Fruit fly (Drosophila melanogaster) ovary, adult (tissue): ENCODE results near the gene CG1677.

Experiments used
- CG17801 ChIP-seq: fragments of 200-800 bp; optimal IDR thresholded peaks from 2 replicates; lab custom pipeline; 2019; ENCODE audit warnings: missing biosample characterization, mild to moderate bottlenecking, missing genetic modification characterization, moderate library complexity; ENCODE audit not compliant: partially characterized antibody

Gene CG1677

DNA sequence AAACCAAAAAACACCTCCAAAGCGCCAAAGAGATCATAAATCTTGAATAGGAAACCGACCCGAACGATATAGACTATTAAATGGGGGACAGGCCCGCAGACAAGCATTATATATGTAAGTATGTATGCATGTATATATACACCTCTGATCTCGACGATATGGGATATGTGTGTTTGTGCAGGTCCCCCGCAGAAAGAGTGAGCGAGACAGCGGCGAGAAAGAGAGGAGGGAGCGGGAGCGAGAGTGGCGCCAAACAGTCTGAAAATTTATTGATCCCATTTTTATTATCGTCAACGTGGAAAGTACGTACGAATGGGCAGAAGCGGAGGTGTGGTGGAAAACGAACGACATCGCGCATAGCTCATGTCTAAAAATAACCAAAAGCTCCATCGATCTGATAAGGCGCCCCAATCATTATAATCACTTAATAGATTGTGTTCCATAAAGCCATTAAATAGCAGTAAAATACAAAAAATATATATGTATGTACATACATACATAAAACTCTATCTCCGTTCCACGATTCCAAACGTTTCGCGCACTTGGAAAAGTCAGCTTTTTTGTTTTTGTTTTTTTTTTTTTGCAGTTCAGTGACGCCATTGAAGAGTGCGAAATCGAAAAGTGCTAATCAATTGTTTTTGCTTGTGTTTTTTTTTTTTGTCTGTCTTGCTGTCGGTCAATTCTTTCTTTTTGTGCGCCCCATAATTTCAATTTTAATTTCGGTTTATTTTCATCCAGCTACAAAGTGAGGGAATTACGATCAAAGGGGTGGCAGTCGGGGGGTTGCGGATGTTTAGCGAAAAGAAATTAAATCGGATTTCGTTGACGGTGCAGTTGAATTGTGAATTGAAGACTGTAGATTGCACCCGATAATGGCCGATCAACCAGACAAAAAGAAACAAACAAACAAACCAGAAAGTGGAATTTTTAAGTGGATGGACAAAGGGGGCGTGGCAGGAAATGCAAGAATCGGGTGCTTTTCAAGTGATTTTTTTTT, 88.1 kb downstream of the CG1677 start:
- peak; percentile 83 for TF ChIP-seq CG17801

DNA sequence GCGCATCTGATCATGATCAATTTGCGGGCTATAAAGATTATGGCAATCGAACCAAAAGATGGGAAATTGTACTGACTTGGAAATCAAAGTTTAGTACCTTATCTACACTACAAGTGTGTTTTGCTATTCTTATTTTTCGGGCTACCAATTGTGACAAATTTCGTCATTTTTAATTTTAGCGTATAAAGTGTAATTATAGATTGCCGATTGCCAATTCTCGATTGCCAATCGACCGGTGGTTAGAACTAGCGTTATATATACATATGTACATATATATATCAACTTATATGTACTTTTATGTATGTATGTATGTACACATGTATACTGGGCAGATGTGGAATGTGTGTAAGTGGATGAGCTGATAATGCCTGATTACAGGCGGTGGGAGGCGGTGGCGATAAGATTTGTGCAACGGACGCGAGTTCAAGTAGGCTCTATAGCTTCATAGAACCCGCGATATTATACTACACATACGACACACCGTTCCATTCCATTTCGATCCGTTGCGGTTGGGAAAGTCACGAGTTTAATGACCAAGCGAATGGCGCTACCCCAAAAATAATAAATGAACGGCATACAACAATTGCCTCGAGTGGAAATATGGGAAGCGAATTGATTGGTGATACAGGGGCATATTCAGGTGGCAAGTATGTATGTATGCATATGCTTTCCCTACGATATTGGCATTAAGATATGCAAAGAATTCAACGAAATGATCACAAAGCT, 89.5 kb downstream of the CG1677 start:
- no peak for TF ChIP-seq CG17801

DNA sequence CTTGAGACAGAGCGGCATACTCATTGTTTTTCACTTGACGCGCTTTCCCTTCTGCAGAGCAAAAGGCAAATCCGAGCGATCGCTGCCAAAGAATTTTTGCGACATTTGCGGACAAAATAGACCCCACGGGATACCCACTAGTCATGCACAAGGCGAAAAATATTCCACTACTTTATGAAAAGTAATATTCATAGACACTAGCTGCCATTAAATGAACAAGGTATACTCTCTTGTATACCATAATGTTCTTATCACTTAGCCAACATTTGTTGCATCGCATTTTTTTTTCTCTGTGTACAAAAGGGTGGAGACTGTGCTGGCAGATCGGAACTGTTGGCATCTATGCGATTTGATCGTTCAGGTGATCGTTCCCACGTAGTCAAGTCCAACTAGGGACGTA, 93.2 kb downstream of the CG1677 start:
- TF ChIP-seq CG17801 = no peak

DNA sequence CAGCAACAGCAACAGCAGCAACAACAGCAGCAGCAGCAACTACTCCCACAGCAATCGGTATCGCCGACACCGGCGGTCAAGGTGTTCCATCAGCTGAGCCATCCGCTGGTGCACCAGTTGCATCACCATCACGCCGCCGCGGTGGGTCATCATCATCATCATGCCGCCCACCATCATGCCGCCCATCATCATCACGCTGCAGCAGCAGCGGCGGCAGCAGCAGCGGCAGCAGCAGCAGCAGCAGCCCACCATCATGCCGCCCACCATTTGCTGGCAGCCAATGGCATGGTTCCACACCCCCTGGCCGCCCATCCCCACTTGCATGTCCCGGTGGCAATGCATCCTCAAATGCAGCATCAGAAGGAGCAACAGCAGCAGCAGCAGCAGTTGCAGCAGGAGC, 96.8 kb downstream of the CG1677 start:
- TF ChIP-seq CG17801 = no peak

DNA sequence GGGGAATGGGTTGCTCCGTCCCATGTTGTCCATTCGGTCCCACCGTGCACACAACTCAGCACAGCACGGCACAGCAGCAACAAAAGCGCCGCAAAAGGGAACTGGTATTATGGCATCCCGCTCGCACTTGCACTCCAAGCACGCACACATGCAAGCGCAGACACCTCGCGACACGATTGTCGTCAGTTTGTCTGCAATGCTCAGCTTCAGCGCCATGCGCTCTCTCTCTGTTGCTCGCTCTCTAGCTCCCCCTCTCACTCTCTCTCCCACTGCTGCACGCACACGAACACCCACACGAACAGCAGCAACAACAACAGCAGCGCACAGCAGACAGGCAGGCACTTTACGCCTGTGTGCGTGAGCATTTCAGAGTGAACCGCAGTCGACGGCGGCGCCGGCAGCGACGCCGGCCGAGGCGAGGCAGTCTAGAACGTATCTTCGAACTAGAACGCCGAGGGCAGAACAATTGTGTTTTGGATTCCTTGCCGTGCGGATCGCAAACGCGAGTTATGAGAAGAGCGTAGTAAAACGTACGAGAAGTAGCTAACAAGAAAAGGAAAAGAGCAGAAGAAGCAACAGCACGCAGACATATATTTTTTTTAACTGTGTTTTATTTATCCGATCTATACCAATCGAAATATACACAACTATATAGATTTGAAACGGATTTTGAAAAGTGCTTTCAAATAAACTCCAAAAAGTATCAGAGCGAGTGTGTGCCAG, 98.0 kb downstream of the CG1677 start, which contains the start of gene brk:
Gene brk (plus strand): TSS at position 462 of the 723 bp plus-strand sequence.
- TF ChIP-seq CG17801 = peak; percentile 7

DNA sequence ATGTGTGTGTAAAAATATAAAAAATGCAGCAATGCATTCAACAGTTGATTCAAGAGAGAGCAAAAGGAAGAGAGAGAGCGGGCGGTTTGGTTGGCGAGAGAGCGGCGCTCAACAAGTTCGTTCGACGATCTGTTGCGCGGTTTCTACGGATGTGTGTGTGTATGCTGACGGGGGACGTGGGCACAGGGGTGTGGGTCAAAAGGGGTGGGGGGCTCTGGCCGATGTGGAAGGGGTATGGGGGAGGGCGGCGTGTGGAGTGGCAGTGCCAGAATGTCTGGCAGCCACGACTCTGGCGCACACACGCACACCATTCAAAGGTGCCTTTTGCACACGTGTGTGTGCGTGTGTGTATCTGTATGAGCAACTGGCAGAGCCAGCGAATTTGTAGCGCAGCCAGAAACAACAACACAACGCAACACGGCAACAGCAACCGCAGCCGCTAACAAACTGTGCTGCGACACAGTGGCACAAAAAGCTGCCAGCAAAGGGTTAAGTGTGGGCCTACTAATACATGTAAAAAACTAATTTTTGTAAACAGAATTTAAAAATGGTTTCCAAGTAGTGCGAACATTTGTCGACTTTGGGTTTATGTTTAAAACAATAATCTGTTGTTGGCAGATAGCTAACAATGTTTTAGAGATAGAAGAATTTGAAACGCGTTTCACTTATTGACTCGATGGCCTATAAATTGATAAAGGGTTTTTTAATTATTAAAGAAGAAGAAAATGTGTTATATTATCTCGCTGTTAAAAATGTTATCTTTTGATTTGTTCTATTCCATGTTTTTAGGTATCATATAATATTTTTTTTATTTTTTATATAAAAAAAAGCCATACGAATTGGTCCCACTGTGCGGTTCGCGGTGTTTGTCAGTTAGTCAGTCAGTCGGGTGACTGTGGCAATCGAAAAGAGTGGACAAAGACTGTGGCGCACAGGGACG, 98.8 kb downstream of the CG1677 start:
- no peak for TF ChIP-seq CG17801

DNA sequence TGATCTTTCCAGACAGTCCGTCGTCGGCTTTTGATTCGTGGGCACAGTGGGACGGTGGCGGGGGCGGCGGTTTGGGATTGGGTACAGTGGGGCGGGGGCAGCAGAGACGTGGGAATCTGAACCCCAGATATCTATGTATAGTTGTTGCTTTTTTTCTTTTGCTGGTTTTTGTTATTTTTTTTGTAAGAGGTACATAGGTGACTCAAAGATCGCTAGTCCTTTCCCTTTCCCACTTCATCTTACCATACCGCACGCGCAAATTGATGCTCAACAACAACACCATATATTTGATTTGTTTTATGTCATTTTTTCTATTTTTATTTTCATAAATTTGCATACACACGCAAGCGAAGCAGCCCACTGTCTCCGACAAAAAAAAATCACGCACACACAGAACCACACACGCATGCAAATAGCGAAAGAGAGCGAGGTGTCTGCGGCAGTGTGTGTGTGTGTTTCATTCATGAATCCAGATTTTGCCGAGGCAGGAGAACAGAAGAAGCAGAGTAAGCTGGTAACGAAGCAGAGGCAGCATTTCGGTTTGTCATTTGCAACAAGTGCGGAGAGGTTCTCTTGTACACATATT, 99.8 kb downstream of the CG1677 start:
- no peak for TF ChIP-seq CG17801

DNA sequence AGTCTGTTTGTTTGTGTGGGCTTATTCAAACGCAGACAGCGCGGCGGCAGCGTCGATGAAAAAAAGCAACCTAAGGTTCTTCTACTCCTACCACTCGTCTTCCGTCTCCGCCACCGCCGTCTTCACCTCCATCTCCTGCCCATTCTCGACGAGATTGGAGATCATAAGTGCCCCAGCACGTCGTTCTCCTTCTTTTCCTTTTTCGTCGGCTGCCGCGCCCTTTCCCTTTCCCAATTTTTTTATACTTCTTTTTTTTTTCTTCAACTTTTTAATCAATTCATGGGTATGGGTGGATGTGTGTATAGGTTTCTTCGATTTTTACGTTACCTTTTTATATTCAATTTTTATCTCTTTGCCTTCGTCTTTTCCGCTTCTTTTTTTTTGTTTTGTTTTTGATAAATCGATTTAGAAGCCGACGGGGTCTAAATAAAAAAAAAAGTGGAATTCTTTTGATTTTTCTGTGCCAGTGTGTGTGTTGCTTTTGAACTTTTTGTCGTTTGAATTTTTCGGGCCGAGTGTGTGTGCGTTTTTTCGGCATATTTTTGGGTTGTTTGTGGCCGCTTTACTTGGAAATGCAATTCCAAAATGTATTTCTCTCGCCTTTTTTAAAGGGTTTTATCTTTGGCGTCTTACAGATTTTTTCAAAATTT, 100.7 kb downstream of the CG1677 start:
- no peak for TF ChIP-seq CG17801

DNA sequence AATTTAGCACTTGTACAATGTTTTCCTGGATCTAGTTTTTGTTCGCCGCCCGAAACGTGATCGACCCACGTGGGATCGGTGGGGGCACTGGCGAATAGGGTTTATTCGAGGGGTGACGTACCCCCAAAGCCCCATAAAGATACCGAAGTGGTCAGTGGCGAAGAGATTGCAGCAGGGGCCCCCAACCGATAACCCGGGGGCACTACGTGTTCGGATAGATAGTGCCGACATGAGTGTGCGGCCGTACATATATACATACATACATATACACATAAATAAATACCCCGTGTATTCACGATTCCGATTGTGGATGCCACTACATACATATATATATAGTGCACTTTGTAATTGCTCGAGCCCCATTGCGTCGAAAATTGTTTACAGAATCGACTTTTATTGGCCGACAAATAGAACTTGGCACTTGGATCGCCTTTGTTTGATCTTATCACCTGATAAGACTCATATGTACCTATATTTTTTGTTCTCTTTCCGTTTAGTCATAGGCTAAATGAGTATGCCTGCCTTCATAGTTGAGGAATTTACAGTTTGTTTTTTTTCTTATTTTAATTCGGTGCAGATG, 101.7 kb downstream of the CG1677 start:
- TF ChIP-seq CG17801 = no peak

DNA sequence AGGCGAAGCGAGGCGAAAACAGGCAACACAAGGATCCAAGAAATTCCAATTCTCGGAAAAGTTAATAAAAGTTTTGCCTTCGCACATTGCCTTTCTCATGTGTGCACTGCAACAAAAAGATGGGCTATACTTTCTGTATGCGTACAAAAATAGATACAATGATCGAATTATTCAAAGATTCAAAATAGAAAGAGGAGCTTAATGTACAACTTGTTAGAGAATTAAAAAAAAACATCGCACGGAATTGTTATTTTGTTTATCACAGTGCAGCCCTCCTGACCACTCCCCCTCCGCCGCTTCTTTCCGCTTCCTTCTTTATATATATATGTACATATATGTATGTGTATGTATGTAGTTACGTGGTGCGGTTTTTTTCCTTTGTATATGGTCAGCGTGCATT, 103.3 kb downstream of the CG1677 start:
- TF ChIP-seq CG17801 = no peak

DNA sequence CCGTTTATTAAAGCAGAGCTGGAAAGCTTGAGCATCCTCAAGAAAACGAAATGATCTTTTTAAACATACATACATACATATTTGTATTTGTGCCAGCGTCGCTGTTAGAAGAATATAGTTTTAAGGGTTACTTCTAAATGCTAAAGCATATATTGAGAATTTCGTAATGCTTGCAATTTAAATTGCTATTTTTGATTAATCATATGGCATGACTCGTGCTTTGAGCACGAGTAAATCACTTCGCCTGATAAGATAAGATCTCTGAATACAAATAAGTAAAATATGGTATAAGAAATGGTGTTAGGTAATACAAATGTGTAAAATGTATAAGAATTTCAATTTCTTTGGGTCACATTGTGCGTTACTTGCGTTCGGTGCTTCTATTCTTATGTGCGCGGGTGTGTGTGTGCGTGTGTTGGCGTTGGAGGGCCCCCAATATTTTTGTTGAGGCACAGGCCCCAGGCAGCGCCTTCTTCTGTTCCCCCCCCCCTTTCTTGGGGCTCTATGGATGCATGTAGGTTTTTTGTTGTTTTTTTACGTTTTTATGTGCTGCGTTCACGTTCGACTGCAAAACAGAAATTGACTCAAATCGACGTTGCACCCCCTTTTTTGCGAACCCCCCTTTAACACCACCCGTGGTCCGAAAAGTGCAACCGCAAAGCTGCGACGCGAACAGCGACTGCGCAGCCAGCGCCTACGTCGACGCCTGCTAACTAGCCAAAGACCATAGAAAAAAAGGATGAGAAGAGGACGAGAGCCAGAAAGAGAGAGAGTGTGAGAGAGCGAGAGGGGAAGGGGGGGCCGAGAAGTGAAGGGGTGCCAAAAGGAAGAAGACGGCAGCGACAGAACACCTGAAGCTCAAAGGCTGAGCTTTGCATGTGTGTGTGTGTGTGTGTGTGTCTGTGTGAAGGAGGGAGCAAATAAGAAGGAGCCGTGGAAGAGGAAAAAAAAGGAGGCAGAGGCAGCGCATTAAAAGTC, 104.0 kb downstream of the CG1677 start:
- TF ChIP-seq CG17801 = no peak

DNA sequence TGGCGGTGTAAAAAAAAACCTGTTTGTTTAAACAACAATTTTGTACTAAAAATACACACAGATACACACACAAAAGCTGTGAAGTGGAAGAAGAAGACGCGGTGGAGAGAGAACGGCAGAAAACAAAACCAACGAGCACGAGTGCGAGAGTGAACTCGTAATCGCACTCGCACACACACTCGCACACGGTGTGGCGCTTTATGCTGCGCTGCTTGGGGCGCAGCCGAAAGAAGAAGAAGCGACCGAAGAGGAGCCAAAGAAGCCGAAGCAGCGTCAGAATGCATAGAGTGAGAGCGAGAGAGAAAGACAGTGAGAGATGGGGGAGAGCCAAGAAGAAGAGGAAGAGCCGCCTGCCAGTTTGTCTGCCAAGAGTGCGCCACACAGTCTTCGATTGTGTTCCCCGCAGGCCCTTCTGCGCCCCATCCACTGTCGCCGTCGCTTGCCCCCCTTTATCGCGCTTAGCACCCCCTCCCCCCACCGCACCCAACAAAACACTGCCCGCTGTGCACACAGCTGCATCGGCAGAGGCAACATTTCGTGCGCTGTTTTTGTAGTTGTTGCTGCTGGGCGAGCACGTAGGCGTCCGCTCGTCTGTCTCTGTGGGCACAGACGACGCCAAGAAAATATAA, 104.8 kb downstream of the CG1677 start:
- no peak for TF ChIP-seq CG17801

DNA sequence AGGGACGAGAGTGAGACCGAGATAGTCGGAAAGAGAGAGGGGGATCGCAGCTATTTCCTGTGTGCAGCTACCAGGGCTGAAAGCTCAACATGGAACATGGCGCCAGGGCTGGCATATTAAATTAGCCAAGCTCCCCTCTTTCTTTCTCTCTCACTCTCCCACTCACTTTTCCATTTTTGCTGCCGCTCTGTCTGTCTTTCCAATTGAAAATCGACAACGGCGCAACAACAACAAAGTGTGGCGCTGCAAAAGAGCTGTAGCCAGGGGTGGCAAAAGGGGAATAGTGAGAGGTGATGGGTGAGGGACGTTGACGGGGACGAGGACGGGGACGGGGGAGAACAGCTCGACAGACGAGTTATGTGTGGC, 105.3 kb downstream of the CG1677 start:
- no peak for TF ChIP-seq CG17801
